Worm (Caenorhabditis elegans): Measurements from ENCODE around the gene gpa-17.

DNA sequence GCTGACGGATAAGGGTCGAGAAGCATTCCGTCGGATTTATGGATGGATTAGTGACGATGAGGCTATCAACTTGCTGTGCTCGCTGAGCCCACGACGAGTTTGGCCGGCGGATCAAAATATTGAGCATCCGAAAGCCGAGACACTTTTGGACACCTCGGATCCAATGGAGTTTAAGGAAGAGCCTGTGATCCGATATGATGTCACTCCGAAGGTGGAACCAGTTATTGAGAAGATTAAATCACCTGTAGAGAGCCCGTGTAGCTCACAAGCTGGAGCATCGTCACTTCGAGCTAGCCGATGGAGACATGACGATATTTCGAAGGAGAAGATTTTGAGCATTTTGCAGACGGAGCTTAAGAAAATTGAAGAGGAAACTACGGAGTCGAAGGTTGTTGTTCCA lies 45.8 kb upstream of the gpa-17 start:
- TF ChIP-seq klf-2 (GFP tag; conservative IDR thresholded peaks at IDR 0.05), result no peak
- TF ChIP-seq med-1 (GFP tag; optimal IDR thresholded peaks at IDR 0.05; ENCODE audit: insufficient read depth), result no peak
- TF ChIP-seq tab-1 (GFP tag; IDR thresholded peaks at IDR 0.05), result no peak
- no peak for TF ChIP-seq ztf-29 (GFP tag; IDR thresholded peaks at IDR 0.05)
- no peak for TF ChIP-seq T22C8.4 (GFP tag; IDR thresholded peaks at IDR 0.05)
- no peak for TF ChIP-seq cog-1 (tag; optimal IDR thresholded peaks at IDR 0.05)
- TF ChIP-seq flt-1 (GFP tag; IDR thresholded peaks at IDR 0.05), result no peak
- no peak for TF ChIP-seq ref-1 (GFP tag; conservative IDR thresholded peaks at IDR 0.05)
- TF ChIP-seq ztf-23 (GFP tag; IDR thresholded peaks at IDR 0.05), result no peak

Measured in whole organism, midembryonic.